Worm (Caenorhabditis elegans) whole organism, L2 larva: ENCODE results near the gene C10E2.1.

Source experiments
- F13H6.1 ChIP-seq: sonication (generic microtip); optimal IDR thresholded peaks from 2 replicates; lab custom pipeline; 2016; ENCODE audit warnings: missing genetic modification characterization, missing compliant biosample characterization
- ama-1 ChIP-seq: fragments of 150-350 bp; optimal IDR thresholded peaks from 2 replicates; lab custom pipeline; 2018; ENCODE audit warnings: inconsistent platforms
- ceh-82 ChIP-seq: fragments of 150-350 bp; optimal IDR thresholded peaks from 2 replicates; lab custom pipeline; 2014; ENCODE audit warnings: missing biosample characterization, missing genetic modification characterization
- gmeb-1 ChIP-seq: fragments of 150-350 bp; optimal IDR thresholded peaks from 2 replicates; lab custom pipeline; 2014; ENCODE audit warnings: missing biosample characterization, missing genetic modification characterization
- lin-39 ChIP-seq: fragments of 150-350 bp; optimal IDR thresholded peaks from 2 replicates; lab custom pipeline; 2014; ENCODE audit warnings: missing biosample characterization, missing genetic modification reagents, missing genetic modification characterization
- nhr-129 ChIP-seq: fragments of 150-350 bp; optimal IDR thresholded peaks from 2 replicates; lab custom pipeline; 2014; ENCODE audit warnings: missing biosample characterization, missing genetic modification characterization
- nhr-23 ChIP-seq: fragments of 150-350 bp; optimal IDR thresholded peaks from 2 replicates; lab custom pipeline; 2014; ENCODE audit warnings: missing biosample characterization, missing genetic modification reagents, missing genetic modification characterization
- nhr-6 ChIP-seq: fragments of 150-350 bp; optimal IDR thresholded peaks from 2 replicates; lab custom pipeline; 2014; ENCODE audit warnings: missing biosample characterization, missing genetic modification characterization
- nhr-77 ChIP-seq: fragments of 150-350 bp; optimal IDR thresholded peaks from 2 replicates; lab custom pipeline; 2014; ENCODE audit warnings: missing biosample characterization, missing genetic modification characterization
- skn-1 ChIP-seq: sonication (generic microtip); optimal IDR thresholded peaks from 2 replicates; lab custom pipeline; 2017; ENCODE audit warnings: missing biosample characterization, missing genetic modification characterization
- unc-62 ChIP-seq: fragments of 150-350 bp; optimal IDR thresholded peaks from 2 replicates; lab custom pipeline; 2014; ENCODE audit warnings: missing biosample characterization, missing genetic modification reagents, missing genetic modification characterization

DNA sequence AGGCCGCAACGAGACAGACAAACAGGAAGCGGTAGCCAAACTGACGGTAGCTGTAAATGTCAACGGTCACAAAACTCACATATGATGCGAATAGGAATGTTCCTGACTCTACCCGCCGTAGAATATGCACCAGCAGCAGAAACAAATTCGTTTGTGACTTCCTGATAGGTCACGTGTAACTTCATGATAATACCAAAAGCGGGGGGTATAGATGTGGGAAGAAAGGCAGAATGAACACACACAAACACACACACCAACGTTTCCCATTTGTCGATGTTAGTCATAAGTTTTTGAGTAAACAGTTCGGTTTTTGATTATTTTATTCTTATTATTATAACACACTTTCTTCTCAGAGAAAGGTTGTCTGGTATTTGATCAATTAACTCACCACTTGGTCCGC is 50.5 kb downstream of the C10E2.1 start:
- TF ChIP-seq F13H6.1 (tag; lab: Kevin White, UChicago) = peak; percentile 45
- no peak for TF ChIP-seq lin-39
- no peak for TF ChIP-seq gmeb-1 (tag; lab: Kevin White, UChicago)
- no peak for TF ChIP-seq nhr-129
- TF ChIP-seq unc-62 (GFP tag; lab: Kevin White, UChicago) = no peak
- no peak for TF ChIP-seq nhr-23 (tag; lab: Kevin White, UChicago)
- TF ChIP-seq ama-1 = no peak
- no peak for TF ChIP-seq nhr-77 (tag; lab: Kevin White, UChicago)
- TF ChIP-seq skn-1 (tag; lab: Kevin White, UChicago) = no peak
- TF ChIP-seq ceh-82 (tag; lab: Kevin White, UChicago) = no peak
- TF ChIP-seq nhr-6 (tag; lab: Kevin White, UChicago) = no peak
